Fruit fly (Drosophila melanogaster) whole organism, prepupa: ENCODE measurements around the gene psd.

Experiments used
- CG10631 ChIP-seq: fragments of 200-800 bp; sonication (Bioruptor generic); optimal IDR thresholded peaks from 2 replicates; lab custom pipeline; 2016; ENCODE audit warnings: missing biosample characterization, missing genetic modification characterization
- CG10669 ChIP-seq: fragments of 200-800 bp; sonication (Bioruptor generic); optimal IDR thresholded peaks from 3 replicates; lab custom pipeline; 2018; ENCODE audit warnings: missing biosample characterization, mild to moderate bottlenecking, missing genetic modification characterization, moderate library complexity
- CG11294 ChIP-seq: fragments of 200-800 bp; sonication (Bioruptor generic); IDR thresholded peaks from 2 replicates; pipeline ENCODE4 v1.3.6; 2022; ENCODE audit warnings: missing biosample characterization, missing genetic modification characterization
- CG15336 ChIP-seq: fragments of 200-800 bp; sonication (Bioruptor generic); IDR thresholded peaks from 2 replicates; pipeline ENCODE4 v1.3.6; 2022; ENCODE audit warnings: missing biosample characterization, missing genetic modification characterization
- CG1621 ChIP-seq: fragments of 200-800 bp; sonication (Bioruptor generic); optimal IDR thresholded peaks from 3 replicates; lab custom pipeline; 2018; ENCODE audit warnings: missing biosample characterization, mild to moderate bottlenecking, missing genetic modification characterization
- CG32006 ChIP-seq: fragments of 200-800 bp; sonication (Bioruptor generic); optimal IDR thresholded peaks from 3 replicates; lab custom pipeline; 2017; ENCODE audit warnings: missing biosample characterization, mild to moderate bottlenecking, missing genetic modification characterization
- CG6163 ChIP-seq: fragments of 200-800 bp; sonication (Bioruptor generic); IDR thresholded peaks from 3 replicates; pipeline ENCODE4 v1.3.6; 2022; ENCODE audit warnings: missing biosample characterization, missing genetic modification characterization
- CG6276 ChIP-seq: fragments of 200-800 bp; sonication (Bioruptor generic); optimal IDR thresholded peaks from 2 replicates; lab custom pipeline; 2017; ENCODE audit warnings: missing biosample characterization, mild to moderate bottlenecking, missing genetic modification characterization
- CG6792 ChIP-seq: fragments of 200-800 bp; sonication (Bioruptor generic); optimal IDR thresholded peaks from 3 replicates; lab custom pipeline; 2016; ENCODE audit warnings: missing biosample characterization, missing genetic modification characterization
- CG6854 ChIP-seq: fragments of 200-800 bp; sonication (Bioruptor generic); optimal IDR thresholded peaks from 2 replicates; lab custom pipeline; 2017; ENCODE audit warnings: missing biosample characterization, mild to moderate bottlenecking, missing genetic modification characterization
- CG7368 ChIP-seq: fragments of 200-800 bp; sonication (Bioruptor generic); optimal IDR thresholded peaks from 3 replicates; lab custom pipeline; 2016; ENCODE audit warnings: missing biosample characterization, missing genetic modification characterization
- CG8119 ChIP-seq: fragments of 200-800 bp; sonication (Bioruptor generic); IDR thresholded peaks from 3 replicates; pipeline ENCODE4 v1.3.6; 2022; ENCODE audit warnings: missing biosample characterization, missing genetic modification characterization
- CG8319 ChIP-seq: fragments of 200-800 bp; sonication (Bioruptor generic); optimal IDR thresholded peaks from 3 replicates; lab custom pipeline; 2016; ENCODE audit warnings: missing biosample characterization, missing genetic modification characterization
- CG9139 ChIP-seq: fragments of 200-800 bp; sonication (Bioruptor generic); optimal IDR thresholded peaks from 3 replicates; lab custom pipeline; 2017; ENCODE audit warnings: missing biosample characterization, mild to moderate bottlenecking, missing genetic modification characterization
- Eip78C ChIP-seq: fragments of 200-800 bp; sonication (Bioruptor generic); peaks from one replicate; lab custom pipeline; 2016; ENCODE audit warnings: missing biosample characterization, missing genetic modification characterization
- Ets21C ChIP-seq: fragments of 200-800 bp; sonication (Bioruptor generic); optimal IDR thresholded peaks from 3 replicates; lab custom pipeline; 2016; ENCODE audit warnings: missing biosample characterization, missing genetic modification characterization
- Ets96B ChIP-seq: fragments of 200-800 bp; optimal IDR thresholded peaks from 2 replicates; lab custom pipeline; 2019; ENCODE audit warnings: missing biosample characterization, mild to moderate bottlenecking, missing genetic modification characterization, moderate library complexity
- Hr38 ChIP-seq: sonication (Bioruptor generic); optimal IDR thresholded peaks from 2 replicates; lab custom pipeline; 2016; ENCODE audit warnings: missing biosample characterization, missing genetic modification characterization
- Hr39 ChIP-seq: fragments of 200-800 bp; sonication (Bioruptor generic); optimal IDR thresholded peaks from 2 replicates; lab custom pipeline; 2016; ENCODE audit warnings: missing biosample characterization, missing genetic modification characterization
- Hr4 ChIP-seq: fragments of 200-800 bp; sonication (Bioruptor generic); optimal IDR thresholded peaks from 3 replicates; lab custom pipeline; 2016; ENCODE audit warnings: missing biosample characterization, missing genetic modification characterization
- OdsH ChIP-seq: fragments of 200-800 bp; sonication (Bioruptor generic); optimal IDR thresholded peaks from 3 replicates; lab custom pipeline; 2016; ENCODE audit warnings: missing biosample characterization, missing genetic modification characterization
- Smox ChIP-seq: fragments of 200-800 bp; sonication (Bioruptor generic); optimal IDR thresholded peaks from 3 replicates; lab custom pipeline; 2016; ENCODE audit warnings: missing biosample characterization, missing genetic modification characterization
- Sox102F ChIP-seq: fragments of 200-800 bp; sonication (Bioruptor generic); optimal IDR thresholded peaks from 2 replicates; lab custom pipeline; 2016; ENCODE audit warnings: missing biosample characterization, mild to moderate bottlenecking, missing genetic modification characterization
- Sox15 ChIP-seq: fragments of 200-800 bp; sonication (Bioruptor generic); optimal IDR thresholded peaks from 3 replicates; lab custom pipeline; 2016; ENCODE audit warnings: missing biosample characterization, missing genetic modification characterization
- achi ChIP-seq: fragments of 200-800 bp; sonication (Bioruptor generic); optimal IDR thresholded peaks from 3 replicates; lab custom pipeline; 2016; ENCODE audit warnings: missing biosample characterization, missing genetic modification characterization
- cyc ChIP-seq: fragments of 200-800 bp; sonication (Bioruptor generic); optimal IDR thresholded peaks from 3 replicates; lab custom pipeline; 2016; ENCODE audit warnings: missing biosample characterization, missing genetic modification characterization
- dac ChIP-seq: fragments of 200-800 bp; sonication (Bioruptor generic); optimal IDR thresholded peaks from 2 replicates; lab custom pipeline; 2017; ENCODE audit warnings: missing biosample characterization, mild to moderate bottlenecking, missing genetic modification characterization
- eg ChIP-seq: fragments of 200-800 bp; sonication (Bioruptor generic); IDR thresholded peaks from 3 replicates; pipeline ENCODE4 v1.3.6; 2022; ENCODE audit warnings: missing biosample characterization, missing genetic modification characterization
- esn ChIP-seq: fragments of 200-800 bp; sonication (Bioruptor generic); optimal IDR thresholded peaks from 2 replicates; lab custom pipeline; 2016; ENCODE audit warnings: missing biosample characterization, mild to moderate bottlenecking, missing genetic modification characterization, moderate library complexity
- fd59A ChIP-seq: fragments of 200-800 bp; sonication (Bioruptor generic); optimal IDR thresholded peaks from 2 replicates; lab custom pipeline; 2017; ENCODE audit warnings: missing biosample characterization, mild to moderate bottlenecking, missing genetic modification characterization, missing genetic modification reagents
- fd85E ChIP-seq: fragments of 200-800 bp; sonication (Bioruptor generic); optimal IDR thresholded peaks from 3 replicates; lab custom pipeline; 2016; ENCODE audit warnings: missing biosample characterization, missing genetic modification characterization
- pdm3 ChIP-seq: fragments of 200-800 bp; sonication (Bioruptor generic); optimal IDR thresholded peaks from 3 replicates; lab custom pipeline; 2016; ENCODE audit warnings: missing biosample characterization, missing genetic modification characterization
- salr ChIP-seq, 2 experiments: fragments of 200-800 bp; sonication (Bioruptor generic); optimal IDR thresholded peaks; 3 replicates each; lab custom pipeline; 2016 to 2018; ENCODE audit warnings: missing biosample characterization in 2 of 2, missing genetic modification characterization in 2 of 2, mild to moderate bottlenecking in 1 of 2
- spab ChIP-seq: fragments of 200-800 bp; sonication (Bioruptor generic); optimal IDR thresholded peaks from 2 replicates; lab custom pipeline; 2017; ENCODE audit warnings: missing biosample characterization, mild to moderate bottlenecking, missing genetic modification characterization, missing genetic modification reagents
- ss ChIP-seq, 2 experiments: fragments of 200-800 bp; sonication (Bioruptor generic); optimal IDR thresholded peaks; 2 replicates in 1 of 2; 3 replicates in 1 of 2; lab custom pipeline; 2017 to 2018; ENCODE audit warnings: mild to moderate bottlenecking in 2 of 2, missing biosample characterization in 2 of 2, missing genetic modification characterization in 2 of 2, moderate library complexity in 1 of 2
- svp ChIP-seq: fragments of 200-800 bp; sonication (Bioruptor generic); peaks from one replicate; lab custom pipeline; 2016; ENCODE audit warnings: missing biosample characterization, missing genetic modification characterization
- vri ChIP-seq: fragments of 200-800 bp; sonication (Bioruptor generic); optimal IDR thresholded peaks from 3 replicates; lab custom pipeline; 2016; ENCODE audit warnings: missing biosample characterization, mild to moderate bottlenecking, missing genetic modification characterization

psd gene

dm6 chr2L:5943229-5944078 is 21.3 kb downstream of the psd start, which contains the start of the genes Sfp26Ad and Gpdh1 (continued):
- peak; percentile 67 for TF ChIP-seq CG6163 (GFP tag; lab: Robert Waterston, UW)
- TF ChIP-seq Ets96B (tag; lab: Kevin White, UChicago) = peak; percentile 52
- peak; percentile 81 for TF ChIP-seq cyc (GFP tag; lab: Kevin White, UChicago)
- TF ChIP-seq salr (GFP tag; optimal IDR thresholded peaks at IDR 0.05; lab: Kevin White, UChicago) = peak in 1 of 2 experiments; percentile 49
- TF ChIP-seq achi (GFP tag; lab: Kevin White, UChicago) = peak; percentile 66
- TF ChIP-seq CG15336 = peak; percentile 62
- TF ChIP-seq dac = no peak
- TF ChIP-seq ss (GFP tag; optimal IDR thresholded peaks at IDR 0.05; lab: Kevin White, UChicago) = peak; percentile 77 to 79
- peak; percentile 71 for TF ChIP-seq Ets21C (GFP tag; lab: Kevin White, UChicago)
- peak; percentile 58 for TF ChIP-seq CG32006 (GFP tag; lab: Kevin White, UChicago)

DNA sequence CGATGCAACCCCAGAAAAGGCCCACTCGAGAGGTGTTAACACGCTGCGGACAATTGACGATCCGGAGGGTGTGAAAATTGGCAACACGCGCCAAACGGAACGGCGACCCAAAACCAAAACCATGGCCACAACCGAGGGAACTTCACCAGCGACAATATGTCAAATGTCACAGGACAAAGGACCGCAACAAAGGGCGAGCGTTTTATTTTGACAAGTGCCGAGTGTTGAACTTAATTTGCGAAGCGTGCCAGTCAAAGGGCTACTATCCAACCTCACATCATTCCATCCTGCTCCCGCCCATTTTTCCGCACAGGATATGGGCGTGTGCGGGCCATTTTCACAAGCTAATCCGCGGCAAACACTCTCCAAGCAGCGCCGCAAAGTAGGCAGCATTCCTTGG is 37.4 kb downstream of the psd start:
- TF ChIP-seq Ets96B (tag; lab: Kevin White, UChicago) (no peak), dac (no peak), CG6792 (GFP tag; lab: Kevin White, UChicago) (no peak), CG8319 (GFP tag; lab: Kevin White, UChicago) (no peak), CG11294 (GFP tag; lab: Robert Waterston, UW) (no peak), eg (no peak), pdm3 (GFP tag; lab: Kevin White, UChicago) (no peak), Sox15 (GFP tag; lab: Kevin White, UChicago) (no peak), achi (GFP tag; lab: Kevin White, UChicago) (no peak), Eip78C (GFP tag; lab: Kevin White, UChicago) (no peak), spab (GFP tag; lab: Kevin White, UChicago) (no peak), Hr4 (GFP tag; lab: Kevin White, UChicago) (no peak), esn (GFP tag; lab: Kevin White, UChicago) (no peak), CG6854 (no peak), CG1621 (no peak), CG7368 (GFP tag; lab: Kevin White, UChicago) (no peak), fd59A (no peak), Ets21C (GFP tag; lab: Kevin White, UChicago) (no peak), CG10631 (GFP tag; lab: Kevin White, UChicago) (no peak)

dm6 chr2L:5925637-5926036 is 39.1 kb downstream of the psd start, which contains the start of gene dsf:
Gene dsf (plus strand): TSS chr2L:5925937.
- no peak for TF ChIP-seq Hr38 (GFP tag; lab: Kevin White, UChicago)
- TF ChIP-seq CG6792 (GFP tag; lab: Kevin White, UChicago) = no peak
- no peak for TF ChIP-seq CG10669 (GFP tag; lab: Kevin White, UChicago)
- no peak for TF ChIP-seq svp (GFP tag; lab: Kevin White, UChicago)
- TF ChIP-seq OdsH = no peak
- TF ChIP-seq CG7368 (GFP tag; lab: Kevin White, UChicago) = no peak
- no peak for TF ChIP-seq CG11294 (GFP tag; lab: Robert Waterston, UW)
- TF ChIP-seq fd85E (GFP tag; lab: Kevin White, UChicago) = no peak
- no peak for TF ChIP-seq CG9139 (GFP tag; lab: Kevin White, UChicago)
- TF ChIP-seq Hr39 (GFP tag; lab: Kevin White, UChicago) = no peak
- no peak for TF ChIP-seq CG8119
- no peak for TF ChIP-seq vri (GFP tag; lab: Kevin White, UChicago)
- TF ChIP-seq achi (GFP tag; lab: Kevin White, UChicago) = no peak
- TF ChIP-seq CG1621 = no peak
- no peak for TF ChIP-seq Sox102F (GFP tag; lab: Kevin White, UChicago)
- TF ChIP-seq CG6276 = no peak
- TF ChIP-seq esn (GFP tag; lab: Kevin White, UChicago) = no peak
- no peak for TF ChIP-seq Smox (GFP tag; lab: Kevin White, UChicago)
